Fruit fly (Drosophila melanogaster): ENCODE data around the gene SAK.

The SAK gene

DNA sequence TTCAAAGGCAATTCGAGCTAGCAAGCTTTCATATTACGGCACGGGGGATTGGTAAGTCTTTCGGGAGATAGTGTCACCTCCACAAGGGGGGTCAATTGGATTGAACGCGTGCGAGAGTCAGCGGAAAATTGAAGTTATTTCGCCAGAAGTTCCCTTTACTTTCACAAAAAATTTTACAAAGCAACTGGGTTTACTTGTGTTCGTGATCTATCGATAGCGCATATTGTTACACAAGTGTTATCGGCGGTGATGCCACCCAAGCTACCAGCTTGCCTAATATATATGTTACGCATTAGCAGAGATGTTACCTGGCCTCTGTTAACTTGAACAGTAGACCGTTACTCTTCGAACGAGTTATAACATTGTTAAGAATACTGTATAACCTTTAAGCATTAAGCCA is 39.1 kb upstream of the SAK start, which contains the start of gene Wnk (continued):
- no peak for TF ChIP-seq CG1647 (GFP tag; optimal IDR thresholded peaks at IDR 0.05)
- peak; percentile 85 for TF ChIP-seq CG13287 (GFP tag; IDR thresholded peaks at IDR 0.05; ENCODE audit: partially characterized antibody)
- TF ChIP-seq YL-1 (GFP tag; optimal IDR thresholded peaks at IDR 0.05), result peak; percentile 81
- no peak for TF ChIP-seq insv (GFP tag; optimal IDR thresholded peaks at IDR 0.05)
- TF ChIP-seq CG7928 (GFP tag; optimal IDR thresholded peaks at IDR 0.05), result no peak
- TF ChIP-seq HLH54F (GFP tag; optimal IDR thresholded peaks at IDR 0.05), result no peak
- TF ChIP-seq CG8290 (GFP tag; optimal IDR thresholded peaks at IDR 0.05), result no peak
- TF ChIP-seq CG8290 (tag; optimal IDR thresholded peaks at IDR 0.05), result no peak
- TF ChIP-seq luna (GFP tag; optimal IDR thresholded peaks at IDR 0.05), result no peak
- TF ChIP-seq rib (GFP tag; IDR thresholded peaks at IDR 0.05), result no peak
- TF ChIP-seq Dll (GFP tag; IDR thresholded peaks at IDR 0.05; ENCODE audit: partially characterized antibody), result peak; percentile 80
- TF ChIP-seq CG10543 (GFP tag; optimal IDR thresholded peaks at IDR 0.05), result no peak
- no peak for TF ChIP-seq Xbp1 (GFP tag; optimal IDR thresholded peaks at IDR 0.05)
- no peak for TF ChIP-seq tll (GFP tag; optimal IDR thresholded peaks at IDR 0.05)
- TF ChIP-seq CG5245 (GFP tag; optimal IDR thresholded peaks at IDR 0.05), result no peak
- no peak for TF ChIP-seq sob (GFP tag; IDR thresholded peaks at IDR 0.05)
- peak; percentile 35 for TF ChIP-seq CG17186 (GFP tag; optimal IDR thresholded peaks at IDR 0.05)
- no peak for TF ChIP-seq CG10654 (GFP tag; optimal IDR thresholded peaks at IDR 0.05)
- no peak for TF ChIP-seq aop (GFP tag; IDR thresholded peaks at IDR 0.05)
- no peak for TF ChIP-seq vfl (GFP tag; optimal IDR thresholded peaks at IDR 0.05)
- TF ChIP-seq CG30020 (tag; optimal IDR thresholded peaks at IDR 0.05), result peak; percentile 36
- no peak for TF ChIP-seq CG14710 (tag; optimal IDR thresholded peaks at IDR 0.05)
- no peak for TF ChIP-seq Hr78 (GFP tag; optimal IDR thresholded peaks at IDR 0.05)
- peak; percentile 83 for TF ChIP-seq Opbp (GFP tag; IDR thresholded peaks at IDR 0.05; ENCODE audit: partially characterized antibody)
- TF ChIP-seq crol (GFP tag; IDR thresholded peaks at IDR 0.05), result no peak
- peak; percentile 86 for TF ChIP-seq Bgb (GFP tag; IDR thresholded peaks at IDR 0.05; ENCODE audit: partially characterized antibody)
- TF ChIP-seq Sin3A (optimal IDR thresholded peaks at IDR 0.05), result peak; percentile 36
- no peak for TF ChIP-seq CG17361 (GFP tag; IDR thresholded peaks at IDR 0.05)
- TF ChIP-seq CG7963 (GFP tag; IDR thresholded peaks at IDR 0.05; ENCODE audit: partially characterized antibody), result peak; percentile 75; the same call in 2 of the 3 replicates
- TF ChIP-seq gcm2 (GFP tag; optimal IDR thresholded peaks at IDR 0.05), result no peak
- TF ChIP-seq fd3F (GFP tag; optimal IDR thresholded peaks at IDR 0.05), result no peak
- peak; percentile 82 for TF ChIP-seq CG34224 (GFP tag; IDR thresholded peaks at IDR 0.05; ENCODE audit: partially characterized antibody)
- TF ChIP-seq HLH4C (GFP tag; IDR thresholded peaks at IDR 0.05; ENCODE audit: partially characterized antibody), result peak; percentile 74
- TF ChIP-seq cas (GFP tag; IDR thresholded peaks at IDR 0.05), result no peak
- TF ChIP-seq maf-S (GFP tag; optimal IDR thresholded peaks at IDR 0.05), result no peak
- TF ChIP-seq gsb-n (tag; optimal IDR thresholded peaks at IDR 0.05), result no peak
- no peak for TF ChIP-seq CG6813 (GFP tag; optimal IDR thresholded peaks at IDR 0.05)
- TF ChIP-seq CG10321 (GFP tag; IDR thresholded peaks at IDR 0.05), result no peak
- no peak for TF ChIP-seq unpg (GFP tag; optimal IDR thresholded peaks at IDR 0.05)
- TF ChIP-seq CG4617 (GFP tag; optimal IDR thresholded peaks at IDR 0.05; ENCODE audit: borderline replicate concordance), result peak; percentile 62
- no peak for TF ChIP-seq yki (optimal IDR thresholded peaks at IDR 0.05)
- TF ChIP-seq CG33557 (GFP tag; optimal IDR thresholded peaks at IDR 0.05), result no peak
- TF ChIP-seq Mes4 (GFP tag; optimal IDR thresholded peaks at IDR 0.05), result no peak
- TF ChIP-seq Deaf1 (tag; optimal IDR thresholded peaks at IDR 0.05), result no peak
- TF ChIP-seq CG12104 (GFP tag; optimal IDR thresholded peaks at IDR 0.05), result no peak
- no peak for TF ChIP-seq lab (GFP tag; optimal IDR thresholded peaks at IDR 0.05)
- TF ChIP-seq pnt (GFP tag; optimal IDR thresholded peaks at IDR 0.05), result no peak
- TF ChIP-seq wdn (GFP tag; IDR thresholded peaks at IDR 0.05), result no peak
- TF ChIP-seq CG7745 (tag; optimal IDR thresholded peaks at IDR 0.05), result no peak
- TF ChIP-seq ftz-f1 (GFP tag; optimal IDR thresholded peaks at IDR 0.05), result no peak
- TF ChIP-seq MESR4 (GFP tag; optimal IDR thresholded peaks at IDR 0.05), result peak; percentile 89

Measured in whole organism, embryonic.